Fruit fly (Drosophila melanogaster): Measurements from ENCODE around the gene CG6652.
A peak's percentile ranks its signal among the peaks of the same experiment; 100 is the strongest.

The CG6652 gene

dm6 chr3L:16986062-16987013 lies 36.3 kb downstream of the CG6652 start:
- TF ChIP-seq CG32121 (GFP tag; IDR thresholded peaks at IDR 0.05) (peak; percentile 72), gl (tag; optimal IDR thresholded peaks at IDR 0.05) (peak; percentile 38), CG17806 (tag; optimal IDR thresholded peaks at IDR 0.05) (peak; percentile 59), fd96Ca (GFP tag; IDR thresholded peaks at IDR 0.05) (peak; percentile 78), CG8301 (tag; optimal IDR thresholded peaks at IDR 0.05) (peak; percentile 78), CG14655 (GFP tag; optimal IDR thresholded peaks at IDR 0.05) (peak; percentile 89), Snoo (tag; optimal IDR thresholded peaks at IDR 0.05) (peak; percentile 73), Ets98B (GFP tag; IDR thresholded peaks at IDR 0.05) (peak; percentile 82), CG4496 (GFP tag; IDR thresholded peaks at IDR 0.05) (peak; percentile 78), CG12605 (GFP tag; IDR thresholded peaks at IDR 0.05) (no peak), CG9948 (tag; optimal IDR thresholded peaks at IDR 0.05) (peak; percentile 71), D1 (tag; optimal IDR thresholded peaks at IDR 0.05) (peak; percentile 48), rn (GFP tag; IDR thresholded peaks at IDR 0.05) (peak; percentile 57; the same call in 1 of the 2 replicates), CG15710 (tag; optimal IDR thresholded peaks at IDR 0.05) (peak; percentile 77), CG34367 (tag; optimal IDR thresholded peaks at IDR 0.05) (peak; percentile 60), Pif1B (GFP tag; optimal IDR thresholded peaks at IDR 0.05) (peak; percentile 70), CG10348 (GFP tag; IDR thresholded peaks at IDR 0.05) (no peak), EcR (GFP tag; optimal IDR thresholded peaks at IDR 0.05) (peak; percentile 63), CG13204 (GFP tag; optimal IDR thresholded peaks at IDR 0.05) (peak; percentile 63), Pif1A (GFP tag; optimal IDR thresholded peaks at IDR 0.05) (peak; percentile 64), CG8159 (tag; optimal IDR thresholded peaks at IDR 0.05) (peak; percentile 82)

DNA sequence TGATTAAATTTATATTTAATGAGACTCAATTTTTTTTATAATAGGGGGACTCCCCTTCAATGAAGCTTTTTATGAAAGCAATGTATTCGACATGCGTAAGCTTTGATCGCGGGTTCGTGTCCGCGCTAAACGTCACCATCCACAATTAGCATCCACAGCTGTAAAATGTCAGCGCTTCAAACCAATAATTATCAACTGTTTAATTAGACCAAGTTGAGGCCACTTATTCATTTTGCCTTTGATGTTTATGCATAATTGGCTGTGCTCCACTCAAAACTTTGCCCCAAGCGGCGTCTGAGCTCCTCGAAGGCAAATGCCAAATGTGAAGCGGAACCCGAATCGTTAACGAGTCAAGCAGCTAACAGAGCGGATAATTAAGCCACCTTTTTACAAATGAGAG lies 37.1 kb downstream of the CG6652 start:
- no peak; the same call in 1 of the 2 replicates for TF ChIP-seq Ets98B (GFP tag; IDR thresholded peaks at IDR 0.05)
- no peak for TF ChIP-seq CG9948 (tag; optimal IDR thresholded peaks at IDR 0.05)
- no peak for TF ChIP-seq CG12605 (GFP tag; IDR thresholded peaks at IDR 0.05)
- no peak for TF ChIP-seq Pif1B (GFP tag; optimal IDR thresholded peaks at IDR 0.05)
- TF ChIP-seq gl (tag; optimal IDR thresholded peaks at IDR 0.05): no peak
- no peak for TF ChIP-seq D1 (tag; optimal IDR thresholded peaks at IDR 0.05)
- TF ChIP-seq CG4496 (GFP tag; IDR thresholded peaks at IDR 0.05): no peak
- no peak for TF ChIP-seq CG8301 (tag; optimal IDR thresholded peaks at IDR 0.05)

- TF ChIP-seq fd96Ca (GFP tag; IDR thresholded peaks at IDR 0.05): no peak
- TF ChIP-seq CG9948 (tag; optimal IDR thresholded peaks at IDR 0.05): no peak
- TF ChIP-seq CG8301 (tag; optimal IDR thresholded peaks at IDR 0.05): no peak
- TF ChIP-seq EcR (GFP tag; optimal IDR thresholded peaks at IDR 0.05): no peak
- TF ChIP-seq CG12605 (GFP tag; IDR thresholded peaks at IDR 0.05): no peak
- no peak for TF ChIP-seq Ets98B (GFP tag; IDR thresholded peaks at IDR 0.05)
- no peak for TF ChIP-seq CG17806 (tag; optimal IDR thresholded peaks at IDR 0.05)
- TF ChIP-seq CG34367 (tag; optimal IDR thresholded peaks at IDR 0.05): no peak
- TF ChIP-seq CG13204 (GFP tag; optimal IDR thresholded peaks at IDR 0.05): no peak
- TF ChIP-seq CG10348 (GFP tag; IDR thresholded peaks at IDR 0.05): no peak
- TF ChIP-seq D1 (tag; optimal IDR thresholded peaks at IDR 0.05): no peak
- TF ChIP-seq Pif1B (GFP tag; optimal IDR thresholded peaks at IDR 0.05): no peak
- TF ChIP-seq Snoo (tag; optimal IDR thresholded peaks at IDR 0.05): no peak
- TF ChIP-seq CG15710 (tag; optimal IDR thresholded peaks at IDR 0.05): no peak
- TF ChIP-seq CG4496 (GFP tag; IDR thresholded peaks at IDR 0.05): no peak
Measured at dm6 chr3L:16984813-16985387, 37.8 kb downstream of the CG6652 start.

dm6 chr3L:16984042-16984441 lies 38.6 kb downstream of the CG6652 start:
- TF ChIP-seq fd96Ca (GFP tag; IDR thresholded peaks at IDR 0.05) (no peak), CG13204 (GFP tag; optimal IDR thresholded peaks at IDR 0.05) (no peak), CG12605 (GFP tag; IDR thresholded peaks at IDR 0.05) (no peak), CG15710 (tag; optimal IDR thresholded peaks at IDR 0.05) (no peak)

DNA sequence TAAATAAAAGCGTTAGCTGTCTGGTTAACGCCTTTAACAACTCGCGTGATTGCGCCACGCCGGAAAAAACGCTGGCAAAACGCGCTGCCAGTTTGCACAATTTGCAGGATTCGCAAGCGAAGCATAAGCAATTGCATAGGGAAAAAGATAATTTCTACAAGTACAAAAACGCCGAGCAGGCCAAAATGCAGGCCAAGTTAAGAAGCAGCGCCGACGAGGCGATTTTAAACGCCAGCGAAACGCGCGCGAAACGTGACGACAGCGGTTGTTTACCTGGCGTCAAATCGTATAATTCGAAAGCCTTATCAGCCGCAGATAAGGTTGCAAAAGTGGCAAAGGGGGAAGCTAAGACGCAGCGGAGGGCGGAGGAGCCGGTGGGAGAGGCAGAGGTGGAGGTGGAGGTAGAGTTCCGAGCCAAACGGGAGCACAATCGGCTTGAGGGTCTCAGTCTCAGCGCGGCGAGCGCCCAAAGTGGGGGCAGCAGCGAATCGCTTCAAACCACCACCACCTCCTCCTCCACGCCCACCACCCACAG lies 41.5 kb downstream of the CG6652 start:
- no peak for TF ChIP-seq fd96Ca (GFP tag; IDR thresholded peaks at IDR 0.05)
- 0 out of 3 replicates have a peak, but pooled peaks have one; percentile 9 for TF ChIP-seq CG4496 (GFP tag; IDR thresholded peaks at IDR 0.05)
- no peak for TF ChIP-seq CG13204 (GFP tag; optimal IDR thresholded peaks at IDR 0.05)
- TF ChIP-seq CG12605 (GFP tag; IDR thresholded peaks at IDR 0.05): no peak
- no peak for TF ChIP-seq CG17806 (tag; optimal IDR thresholded peaks at IDR 0.05)
- TF ChIP-seq CG9948 (tag; optimal IDR thresholded peaks at IDR 0.05): no peak
- no peak for TF ChIP-seq Ets98B (GFP tag; IDR thresholded peaks at IDR 0.05)
- TF ChIP-seq CG32121 (GFP tag; IDR thresholded peaks at IDR 0.05): no peak
- no peak for TF ChIP-seq CG8301 (tag; optimal IDR thresholded peaks at IDR 0.05)
- TF ChIP-seq Snoo (tag; optimal IDR thresholded peaks at IDR 0.05): no peak
- TF ChIP-seq gl (tag; optimal IDR thresholded peaks at IDR 0.05): no peak
- TF ChIP-seq CG34367 (tag; optimal IDR thresholded peaks at IDR 0.05): no peak
- no peak for TF ChIP-seq CG14655 (GFP tag; optimal IDR thresholded peaks at IDR 0.05)
- TF ChIP-seq Pif1B (GFP tag; optimal IDR thresholded peaks at IDR 0.05): no peak
- peak; percentile 27 for TF ChIP-seq EcR (GFP tag; optimal IDR thresholded peaks at IDR 0.05)
- TF ChIP-seq Pif1A (GFP tag; optimal IDR thresholded peaks at IDR 0.05): no peak
